Worm (Caenorhabditis elegans): ENCODE data around the gene aqp-5.

- TF ChIP-seq mdl-1 (tag; optimal IDR thresholded peaks at IDR 0.05) (no peak), nhr-6 (tag; optimal IDR thresholded peaks at IDR 0.05) (no peak), nhr-237 (tag; optimal IDR thresholded peaks at IDR 0.05) (no peak), ama-1 (optimal IDR thresholded peaks at IDR 0.05) (no peak), aly-2 (tag; optimal IDR thresholded peaks at IDR 0.05) (no peak), egl-27 (tag; optimal IDR thresholded peaks at IDR 0.05) (no peak)
These were observed 22.7 kb downstream of the aqp-5 start, which contains the start of gene dmsr-8 for ce11 chrV:10514271-10514670.

Data from whole organism, L2 larva.